Worm (Caenorhabditis elegans) whole organism, mixed stage, embryonic: ENCODE results near the gene polg-1.
"Not testable (repeated sequence)": the region's sequence is repeated elsewhere in the genome, so short reads cannot be mapped to it uniquely, and the experiment has no call there.

Experiments used
- M03D4.4 ChIP-seq: sonication (generic microtip); optimal IDR thresholded peaks from 2 replicates; lab custom pipeline; 2017; ENCODE audit warnings: mild to moderate bottlenecking, missing genetic modification characterization, missing compliant biosample characterization
- bed-3 ChIP-seq: fragments of 200-800 bp; sonication (Bioruptor generic); optimal IDR thresholded peaks from 3 replicates; lab custom pipeline; 2018; ENCODE audit warnings: mild to moderate bottlenecking, missing genetic modification characterization, moderate library complexity, missing compliant biosample characterization
- ceh-39 ChIP-seq: fragments of 150-350 bp; optimal IDR thresholded peaks from 2 replicates; lab custom pipeline; 2014; ENCODE audit warnings: missing biosample characterization, missing genetic modification characterization
- ces-1 ChIP-seq: fragments of 150-350 bp; optimal IDR thresholded peaks from 2 replicates; lab custom pipeline; 2014; ENCODE audit warnings: missing biosample characterization, missing genetic modification reagents, missing genetic modification characterization
- cnd-1 ChIP-seq: fragments of 200-800 bp; sonication (Bioruptor generic); optimal IDR thresholded peaks from 2 replicates; lab custom pipeline; 2018; ENCODE audit warnings: mild to moderate bottlenecking, missing genetic modification characterization, missing compliant biosample characterization
- drap-1 ChIP-seq: fragments of 200-800 bp; sonication (Bioruptor generic); optimal IDR thresholded peaks from 3 replicates; lab custom pipeline; 2018; ENCODE audit warnings: mild to moderate bottlenecking, missing genetic modification characterization, missing compliant biosample characterization
- elt-1 ChIP-seq: sonication (generic microtip); optimal IDR thresholded peaks from 2 replicates; lab custom pipeline; 2017; ENCODE audit warnings: missing genetic modification characterization, mild to moderate bottlenecking, missing compliant biosample characterization, antibody characterized with exemption, moderate library complexity, borderline replicate concordance; ENCODE audit not compliant: insufficient read depth
- ham-2 ChIP-seq: fragments of 200-800 bp; sonication (Bioruptor generic); optimal IDR thresholded peaks from 2 replicates; lab custom pipeline; 2018; ENCODE audit warnings: mild to moderate bottlenecking, missing genetic modification characterization, missing compliant biosample characterization
- hlh-1 ChIP-seq: fragments of 150-350 bp; optimal IDR thresholded peaks from 2 replicates; lab custom pipeline; 2014; ENCODE audit warnings: missing biosample characterization, missing genetic modification reagents, missing genetic modification characterization
- lin-13 ChIP-seq: fragments of 150-350 bp; optimal IDR thresholded peaks from 2 replicates; lab custom pipeline; 2014; ENCODE audit warnings: missing biosample characterization, missing genetic modification characterization
- lin-32 ChIP-seq: fragments of 200-800 bp; sonication (Bioruptor generic); optimal IDR thresholded peaks from 2 replicates; lab custom pipeline; 2018; ENCODE audit warnings: mild to moderate bottlenecking, missing genetic modification characterization, missing compliant biosample characterization
- lsy-2 ChIP-seq: fragments of 150-350 bp; optimal IDR thresholded peaks from 2 replicates; lab custom pipeline; 2014; ENCODE audit warnings: missing biosample characterization, missing genetic modification characterization
- mab-5 ChIP-seq: fragments of 150-350 bp; optimal IDR thresholded peaks from 2 replicates; lab custom pipeline; 2014; ENCODE audit warnings: missing biosample characterization, missing genetic modification characterization
- mep-1 ChIP-seq: fragments of 150-350 bp; optimal IDR thresholded peaks from 2 replicates; lab custom pipeline; 2017; ENCODE audit warnings: missing biosample characterization, missing genetic modification reagents, missing genetic modification characterization, inconsistent platforms
- mls-2 ChIP-seq: sonication (generic microtip); optimal IDR thresholded peaks from 2 replicates; lab custom pipeline; 2016; ENCODE audit warnings: mild to moderate bottlenecking, missing genetic modification characterization, moderate library complexity, missing compliant biosample characterization
- nhr-2 ChIP-seq: fragments of 150-350 bp; optimal IDR thresholded peaks from 2 replicates; lab custom pipeline; 2014; ENCODE audit warnings: missing biosample characterization, missing genetic modification characterization
- nhr-237 ChIP-seq: fragments of 150-350 bp; optimal IDR thresholded peaks from 2 replicates; lab custom pipeline; 2014; ENCODE audit warnings: missing biosample characterization, missing genetic modification characterization
- nhr-76 ChIP-seq: sonication (generic microtip); optimal IDR thresholded peaks from 2 replicates; lab custom pipeline; 2017; ENCODE audit warnings: missing biosample characterization, missing genetic modification characterization
- pha-4 ChIP-seq: fragments of 150-350 bp; optimal IDR thresholded peaks from 2 replicates; lab custom pipeline; 2018; ENCODE audit warnings: missing biosample characterization, missing genetic modification reagents, missing genetic modification characterization
- sem-2 ChIP-seq: fragments of 200-800 bp; sonication (Bioruptor generic); optimal IDR thresholded peaks from 2 replicates; lab custom pipeline; 2018; ENCODE audit warnings: mild to moderate bottlenecking, missing genetic modification characterization, missing compliant biosample characterization
- sptf-1 ChIP-seq: sonication (generic microtip); optimal IDR thresholded peaks from 2 replicates; lab custom pipeline; 2017; ENCODE audit warnings: mild to moderate bottlenecking, missing genetic modification characterization, moderate library complexity, missing compliant biosample characterization
- unc-120 ChIP-seq: sonication (generic microtip); optimal IDR thresholded peaks from 2 replicates; lab custom pipeline; 2017; ENCODE audit warnings: missing genetic modification characterization, missing compliant biosample characterization; ENCODE audit not compliant: poor library complexity, severe bottlenecking
- unc-39 ChIP-seq: fragments of 150-350 bp; optimal IDR thresholded peaks from 2 replicates; lab custom pipeline; 2014; ENCODE audit warnings: missing biosample characterization, missing genetic modification characterization
- unc-62 ChIP-seq: fragments of 150-350 bp; optimal IDR thresholded peaks from 2 replicates; lab custom pipeline; 2014; ENCODE audit warnings: missing biosample characterization, missing genetic modification reagents, missing genetic modification characterization
- zip-8 ChIP-seq: fragments of 150-350 bp; optimal IDR thresholded peaks from 2 replicates; lab custom pipeline; 2014; ENCODE audit warnings: missing biosample characterization, missing genetic modification characterization
- ztf-11 ChIP-seq: fragments of 150-350 bp; optimal IDR thresholded peaks from 2 replicates; lab custom pipeline; 2014; ENCODE audit warnings: missing biosample characterization, missing genetic modification characterization

polg-1 gene

DNA sequence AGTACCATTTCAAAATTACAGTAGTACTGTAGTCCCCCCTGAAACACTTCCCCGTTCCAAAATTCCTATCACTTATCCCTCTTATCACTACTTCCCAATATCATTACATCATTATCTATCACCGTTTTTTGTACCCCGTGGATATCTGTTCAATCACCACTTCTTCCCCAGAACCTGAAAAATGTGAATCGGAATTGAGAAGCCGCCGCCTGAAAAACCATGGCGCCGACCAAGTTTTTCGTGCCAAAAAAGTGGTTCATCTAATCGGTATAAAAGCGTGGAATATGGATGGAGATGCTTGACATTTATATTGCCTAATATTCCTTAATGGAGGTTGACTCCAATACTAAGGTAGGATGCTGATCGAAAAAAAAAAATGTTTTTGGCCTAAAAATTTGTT lies 27.5 kb downstream of the polg-1 start, which contains the start of gene rol-1:
rol-1 (plus strand) TSS at position 301 of the 400 bp plus-strand sequence.
- TF ChIP-seq bed-3 (GFP tag; lab: Kevin White, UChicago) (no peak), ztf-11 (no peak), M03D4.4 (no peak), hlh-1 (tag; lab: Kevin White, UChicago) (no peak), zip-8 (tag; lab: Kevin White, UChicago) (no peak), elt-1 (no peak), cnd-1 (tag; lab: Kevin White, UChicago) (no peak), ham-2 (GFP tag; lab: Kevin White, UChicago) (no peak), sptf-1 (tag; lab: Kevin White, UChicago) (no peak), ceh-39 (tag; lab: Kevin White, UChicago) (no peak), lsy-2 (tag; lab: Kevin White, UChicago) (no peak), sem-2 (GFP tag; lab: Kevin White, UChicago) (no peak), lin-32 (GFP tag; lab: Kevin White, UChicago) (no peak), mep-1 (tag; lab: Kevin White, UChicago) (no peak), mls-2 (tag; lab: Kevin White, UChicago) (no peak), mab-5 (tag; lab: Kevin White, UChicago) (no peak), nhr-76 (tag; lab: Kevin White, UChicago) (no peak), nhr-2 (tag; lab: Kevin White, UChicago) (no peak)

DNA sequence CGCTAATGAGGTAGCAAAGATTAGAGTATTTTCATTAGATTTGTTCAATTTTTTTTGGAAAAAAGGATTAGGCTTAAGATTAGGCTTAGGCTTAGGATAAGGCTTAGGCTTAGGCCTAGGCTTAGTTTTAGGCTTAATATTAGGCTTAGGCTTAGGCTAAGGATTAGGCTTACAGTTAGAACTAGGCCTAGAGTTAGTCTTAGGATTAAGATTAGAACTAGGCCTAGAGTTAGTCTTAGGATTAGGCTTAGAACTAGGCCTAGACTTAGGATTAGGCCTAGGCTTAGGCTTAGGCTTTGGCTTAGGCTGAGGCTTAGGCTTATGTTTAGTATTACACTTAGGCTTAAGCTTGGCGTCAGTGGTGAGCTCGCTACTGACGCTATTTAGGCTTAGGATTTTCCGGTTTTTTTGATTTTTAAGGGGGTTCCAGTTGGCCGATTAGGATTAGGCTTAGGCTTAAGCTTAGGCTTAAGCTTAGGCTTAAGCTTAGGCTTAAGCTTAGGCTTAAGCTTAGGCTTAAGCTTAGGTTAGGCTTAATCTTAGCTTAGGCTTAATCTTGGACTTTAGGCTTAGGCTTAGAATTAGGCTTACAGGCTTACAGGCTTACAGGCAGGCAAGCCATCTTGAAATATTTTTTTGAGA lies 30.2 kb downstream of the polg-1 start:
- TF ChIP-seq hlh-1 (tag; lab: Kevin White, UChicago): no peak

DNA sequence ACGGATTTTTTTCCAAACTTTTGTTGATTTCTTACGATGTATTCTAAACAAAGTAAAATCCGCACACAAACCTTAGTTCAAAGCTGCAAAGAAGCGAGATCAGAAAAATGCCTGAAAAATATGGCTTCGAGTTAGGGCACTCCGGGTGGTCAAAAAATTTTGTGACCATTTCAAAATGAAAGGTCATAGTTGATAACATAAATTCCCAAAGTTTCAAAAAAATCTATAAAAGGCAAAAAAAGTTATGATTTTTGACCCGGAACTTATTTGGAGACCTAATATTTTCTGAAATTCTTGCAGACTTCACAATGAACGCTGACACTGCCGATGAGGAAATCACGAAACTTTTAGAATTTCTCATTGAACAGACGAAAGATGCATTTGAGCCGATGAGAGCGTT lies 35.2 kb downstream of the polg-1 start, which contains the start of gene Y57A10A.8:
Y57A10A.8 (plus strand) TSS at position 301 of the 400 bp plus-strand sequence.
- not testable (repeated sequence) for TF ChIP-seq nhr-2 (tag; lab: Kevin White, UChicago); unc-62 (GFP tag; lab: Kevin White, UChicago); lin-13 (tag; lab: Kevin White, UChicago)
- TF ChIP-seq, all 35 proteins: peak for 0; not testable (repeated sequence) for 35

DNA sequence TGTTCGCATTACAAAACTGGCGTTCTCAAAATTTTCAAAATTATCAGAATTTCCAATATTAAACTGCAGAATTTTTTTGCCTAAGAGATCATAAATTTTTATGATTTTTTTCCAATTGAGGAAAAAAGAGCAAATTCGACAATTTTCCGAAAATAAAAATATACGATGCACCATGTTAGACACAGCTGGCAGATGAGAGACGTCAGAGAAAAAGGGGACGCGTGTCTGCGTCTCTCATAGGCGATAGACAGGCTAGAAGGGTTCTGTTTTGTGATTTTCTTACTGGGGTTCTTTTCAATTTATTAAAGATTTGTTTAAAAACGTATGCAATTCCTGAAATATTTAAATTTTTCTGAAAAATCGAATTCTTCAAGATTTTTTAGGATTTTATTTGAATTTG lies 36.8 kb downstream of the polg-1 start:
- TF ChIP-seq hlh-1 (tag; lab: Kevin White, UChicago): no peak
- peak; percentile 19 for TF ChIP-seq lsy-2 (tag; lab: Kevin White, UChicago)
- TF ChIP-seq nhr-2 (tag; lab: Kevin White, UChicago): no peak
- TF ChIP-seq bed-3 (GFP tag; lab: Kevin White, UChicago): no peak
- no peak for TF ChIP-seq zip-8 (tag; lab: Kevin White, UChicago)
- no peak for TF ChIP-seq ces-1
- no peak for TF ChIP-seq drap-1 (GFP tag; lab: Kevin White, UChicago)
- TF ChIP-seq nhr-237 (tag; lab: Kevin White, UChicago): no peak

DNA sequence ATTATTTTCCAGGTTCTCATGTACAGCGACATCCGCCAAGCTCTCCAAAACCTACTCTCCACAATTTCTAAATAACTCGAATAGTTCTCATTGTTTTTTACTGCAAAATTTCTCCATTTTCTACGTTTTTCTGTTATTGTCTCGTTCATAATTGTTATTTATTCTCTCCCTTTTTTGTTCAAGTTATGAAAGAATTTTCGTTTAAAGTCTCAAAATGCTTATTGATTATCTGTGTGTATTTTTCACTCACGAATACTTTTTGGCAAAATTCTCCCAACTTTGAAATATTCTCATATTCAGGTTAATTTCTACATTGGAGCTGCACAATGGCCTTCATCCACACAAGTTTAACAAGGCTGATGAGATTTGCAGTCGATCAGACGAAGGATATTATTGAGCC lies 45.6 kb downstream of the polg-1 start, which contains the start of gene Y57A10A.5:
Y57A10A.5 (plus strand) TSS at position 301 of the 400 bp plus-strand sequence.
- not testable (repeated sequence) for TF ChIP-seq pha-4, unc-120, unc-39 (tag; lab: Kevin White, UChicago)
- TF ChIP-seq, all 35 proteins: peak for 0; not testable (repeated sequence) for 35

DNA sequence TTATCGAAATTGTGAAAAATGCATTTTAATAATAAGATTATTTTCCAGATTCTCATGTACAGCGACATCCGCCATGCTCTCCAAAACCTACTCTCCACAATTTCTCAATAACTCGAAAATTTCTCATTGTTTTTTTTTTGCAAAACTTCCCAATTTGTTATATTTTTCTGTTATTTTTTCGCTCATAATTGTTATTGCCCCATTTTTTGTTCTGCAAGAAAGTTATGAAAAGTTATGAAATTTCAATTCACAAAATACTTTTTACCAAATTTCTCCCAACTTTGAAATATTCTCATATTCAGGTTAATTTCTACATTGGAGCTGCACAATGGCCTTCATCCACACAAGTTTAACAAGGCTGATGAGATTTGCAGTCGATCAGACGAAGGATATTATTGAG lies 48.1 kb downstream of the polg-1 start, which contains the start of gene Y57A10A.4:
Y57A10A.4 (plus strand) TSS at position 301 of the 400 bp plus-strand sequence.
- not testable (repeated sequence) for TF ChIP-seq elt-1; lin-32 (GFP tag; lab: Kevin White, UChicago); unc-62 (GFP tag; lab: Kevin White, UChicago)
- TF ChIP-seq, all 35 proteins: peak for 0; not testable (repeated sequence) for 35
